Fruit fly (Drosophila melanogaster): ENCODE data around the gene Cnot4.

DNA sequence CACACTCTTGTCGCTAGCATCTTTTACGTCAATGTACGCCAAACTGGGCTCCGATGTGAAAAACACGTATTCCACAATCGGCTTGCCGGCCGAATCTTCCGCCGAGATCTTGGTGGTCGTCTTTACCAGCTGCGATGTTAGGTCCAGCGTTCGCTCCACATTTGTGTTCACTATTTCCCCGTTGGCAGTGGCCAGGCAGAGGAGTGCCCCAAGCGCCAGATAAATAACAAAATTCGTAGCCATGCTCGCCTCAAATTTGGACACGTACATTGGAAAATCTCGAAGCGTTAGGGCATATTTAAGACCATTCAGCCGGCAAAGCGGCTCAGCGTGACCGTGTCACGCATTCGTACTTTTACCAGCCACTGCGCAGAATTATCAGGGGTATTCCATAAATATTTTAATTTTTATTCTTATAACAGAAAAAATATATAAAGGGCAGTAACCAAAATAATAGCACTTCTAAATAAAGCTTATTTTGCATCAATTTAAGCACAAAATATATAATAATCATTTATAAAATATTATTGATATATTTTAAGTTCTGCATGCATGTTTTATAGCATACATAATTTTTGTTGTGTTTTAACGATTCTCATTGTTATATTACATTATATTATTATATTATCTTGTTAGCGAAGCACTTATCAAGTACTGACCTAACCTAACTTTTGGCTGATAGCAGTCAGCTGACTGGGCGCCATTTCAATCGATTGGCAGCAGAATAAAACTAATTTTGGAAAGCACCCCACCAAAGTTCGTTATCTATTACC, 20.9 kb upstream of the Cnot4 start, which contains the start of the genes CG33303 and dpr19:
- TF ChIP-seq ovo (GFP tag; optimal IDR thresholded peaks at IDR 0.05): peak; percentile 8
- peak; percentile 13 for TF ChIP-seq Mnt (GFP tag; optimal IDR thresholded peaks at IDR 0.05)
- peak; percentile 74 for TF ChIP-seq CG7101 (tag; optimal IDR thresholded peaks at IDR 0.05)

Measured in whole organism, adult.